Worm (Caenorhabditis elegans) whole organism, L4/young adult: ENCODE data around the gene srh-23.

ENCODE experiments used
- W03F9.2 ChIP-seq: fragments of 150-350 bp; optimal IDR thresholded peaks from 2 replicates; lab custom pipeline; 2014; ENCODE audit warnings: missing biosample characterization, missing genetic modification characterization
- dao-5 ChIP-seq: sonication (generic microtip); optimal IDR thresholded peaks from 2 replicates; lab custom pipeline; 2016; ENCODE audit warnings: missing genotype, missing genetic modification characterization, moderate library complexity, missing compliant biosample characterization

DNA sequence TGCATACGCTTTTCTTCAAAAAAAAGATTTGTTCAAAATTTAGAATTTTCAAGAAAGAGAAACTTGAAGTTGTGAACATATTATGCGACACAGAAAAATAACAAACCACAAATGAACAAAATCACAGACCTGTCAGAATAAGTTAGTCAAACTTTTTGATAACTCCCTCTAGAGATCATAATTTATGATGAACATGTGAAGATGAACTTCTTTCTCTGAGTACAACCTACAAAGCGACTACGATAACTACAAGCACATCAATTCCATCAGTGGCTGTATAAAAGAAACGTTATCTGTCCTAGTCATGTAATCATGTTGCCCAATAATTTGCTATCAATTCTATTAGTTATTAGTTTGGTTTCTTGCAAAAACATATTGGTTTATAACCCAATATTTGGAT is 25.2 kb upstream of the srh-23 start, which contains the start of gene ugt-9:
- TF ChIP-seq W03F9.2 (tag; lab: Kevin White, UChicago) (no peak), dao-5 (tag; lab: Kevin White, UChicago) (no peak)
